Fruit fly (Drosophila melanogaster): Measurements from ENCODE around the gene XNP.

XNP gene

dm6 chr3R:25495753-25496152 lies 13.1 kb upstream of the XNP start (continued):
- TF ChIP-seq Usf (GFP tag; optimal IDR thresholded peaks at IDR 0.05) = no peak
- 0 out of 2 replicates have a peak, but pooled peaks have one; percentile 43 for TF ChIP-seq sna (GFP tag; IDR thresholded peaks at IDR 0.05; ENCODE audit: partially characterized antibody)
- TF ChIP-seq CG42726 (GFP tag; IDR thresholded peaks at IDR 0.05; ENCODE audit: partially characterized antibody) = no peak
- TF ChIP-seq Dref (GFP tag; IDR thresholded peaks at IDR 0.05) = peak; percentile 47
- no peak for TF ChIP-seq ac (GFP tag; optimal IDR thresholded peaks at IDR 0.05)
- TF ChIP-seq nerfin-2 (GFP tag; IDR thresholded peaks at IDR 0.05; ENCODE audit: partially characterized antibody) = 0 out of 2 replicates have a peak, but pooled peaks have one; percentile 49
- no peak for TF ChIP-seq run (tag; optimal IDR thresholded peaks at IDR 0.05)
- no peak for TF ChIP-seq CG11398 (GFP tag; optimal IDR thresholded peaks at IDR 0.05)
- TF ChIP-seq Max (GFP tag; optimal IDR thresholded peaks at IDR 0.05) = no peak
- no peak for TF ChIP-seq kay (GFP tag; optimal IDR thresholded peaks at IDR 0.05)
- TF ChIP-seq danr (GFP tag; IDR thresholded peaks at IDR 0.05) = no peak
- no peak for TF ChIP-seq Oaz (GFP tag; IDR thresholded peaks at IDR 0.05)
- no peak for TF ChIP-seq CG2116 (GFP tag; optimal IDR thresholded peaks at IDR 0.05)
- no peak for TF ChIP-seq hth (optimal IDR thresholded peaks at IDR 0.05)
- TF ChIP-seq bowl (GFP tag; IDR thresholded peaks at IDR 0.05) = no peak
- no peak for TF ChIP-seq toy (GFP tag; IDR thresholded peaks at IDR 0.05)
- TF ChIP-seq CG7839 (tag; optimal IDR thresholded peaks at IDR 0.05) = no peak
- no peak for TF ChIP-seq CG14710 (tag; optimal IDR thresholded peaks at IDR 0.05)
- 0 out of 3 replicates have a peak, but pooled peaks have one; percentile 22 for TF ChIP-seq vnd (GFP tag; IDR thresholded peaks at IDR 0.05; ENCODE audit: partially characterized antibody)
- no peak for TF ChIP-seq abd-A (tag; optimal IDR thresholded peaks at IDR 0.05)
- TF ChIP-seq Xbp1 (GFP tag; optimal IDR thresholded peaks at IDR 0.05) = no peak
- no peak for TF ChIP-seq MESR4 (GFP tag; optimal IDR thresholded peaks at IDR 0.05)
- TF ChIP-seq Vsx1 (GFP tag; optimal IDR thresholded peaks at IDR 0.05) = no peak
- peak; percentile 77 for TF ChIP-seq Dll (GFP tag; IDR thresholded peaks at IDR 0.05; ENCODE audit: partially characterized antibody)
- TF ChIP-seq CG15601 (tag; optimal IDR thresholded peaks at IDR 0.05) = no peak
- TF ChIP-seq CG12942 (GFP tag; optimal IDR thresholded peaks at IDR 0.05) = no peak
- no peak for TF ChIP-seq Jarid2 (GFP tag; optimal IDR thresholded peaks at IDR 0.05)
- no peak for TF ChIP-seq Pdp1 (GFP tag; optimal IDR thresholded peaks at IDR 0.05)
- no peak for TF ChIP-seq CG5180 (GFP tag; optimal IDR thresholded peaks at IDR 0.05)
- TF ChIP-seq CG32772 (GFP tag; IDR thresholded peaks at IDR 0.05) = no peak
- TF ChIP-seq Hr39 (optimal IDR thresholded peaks at IDR 0.05) = no peak
- TF ChIP-seq CG17361 (GFP tag; IDR thresholded peaks at IDR 0.05) = no peak
- no peak for TF ChIP-seq CG14860 (GFP tag; IDR thresholded peaks at IDR 0.05; ENCODE audit: partially characterized antibody)
- TF ChIP-seq CG6254 (GFP tag; optimal IDR thresholded peaks at IDR 0.05) = no peak
- TF ChIP-seq Hr51 (GFP tag; optimal IDR thresholded peaks at IDR 0.05) = no peak
- TF ChIP-seq lmd (GFP tag; IDR thresholded peaks at IDR 0.05) = no peak
- TF ChIP-seq pzg (GFP tag; optimal IDR thresholded peaks at IDR 0.05) = no peak
- no peak for TF ChIP-seq CG7745 (tag; optimal IDR thresholded peaks at IDR 0.05)
- no peak for TF ChIP-seq ATbp (GFP tag; optimal IDR thresholded peaks at IDR 0.05)
- no peak for TF ChIP-seq CG8359 (GFP tag; optimal IDR thresholded peaks at IDR 0.05; ENCODE audit: borderline replicate concordance)
- no peak for TF ChIP-seq CTCF (GFP tag; optimal IDR thresholded peaks at IDR 0.05)
- TF ChIP-seq CG17912 (GFP tag; optimal IDR thresholded peaks at IDR 0.05) = no peak
- TF ChIP-seq CG2889 (GFP tag; IDR thresholded peaks at IDR 0.05) = no peak
- TF ChIP-seq YL-1 (GFP tag; optimal IDR thresholded peaks at IDR 0.05) = no peak
- no peak for TF ChIP-seq br (optimal IDR thresholded peaks at IDR 0.05)
- no peak for TF ChIP-seq tx (GFP tag; optimal IDR thresholded peaks at IDR 0.05)
- TF ChIP-seq CG10543 (GFP tag; optimal IDR thresholded peaks at IDR 0.05) = no peak
- TF ChIP-seq vvl (GFP tag; IDR thresholded peaks at IDR 0.05) = no peak
- no peak for TF ChIP-seq mld (GFP tag; IDR thresholded peaks at IDR 0.05; ENCODE audit: partially characterized antibody)
- TF ChIP-seq ttk (GFP tag; IDR thresholded peaks at IDR 0.05) = no peak
- TF ChIP-seq CG17612 (GFP tag; IDR thresholded peaks at IDR 0.05) = no peak
- TF ChIP-seq CG1024 (GFP tag; IDR thresholded peaks at IDR 0.05) = no peak

Data from whole organism, embryonic.